Fruit fly (Drosophila melanogaster): Measurements from ENCODE around the gene CG9263.

CG9263 gene

DNA sequence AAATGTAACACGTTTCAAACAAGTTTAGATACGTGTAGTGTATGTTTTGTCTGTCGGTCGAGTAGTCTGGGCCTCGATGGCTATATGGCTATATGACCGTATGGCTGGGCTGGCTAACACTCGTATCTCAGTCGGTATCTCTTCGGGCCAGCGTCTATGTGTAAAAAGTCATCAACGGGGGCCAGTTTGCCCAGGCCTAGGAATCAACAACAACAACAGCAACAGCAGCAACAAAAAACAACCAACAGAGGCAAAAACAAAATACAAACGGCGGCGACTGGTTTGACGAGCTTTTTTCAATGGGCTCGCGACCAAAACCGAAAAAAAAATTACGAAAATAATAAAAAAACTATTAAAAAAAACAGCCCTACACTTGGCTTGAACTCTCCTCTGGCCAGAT, 3.3 kb upstream of the CG9263 start:
- no peak for TF ChIP-seq CG8478 (optimal IDR thresholded peaks at IDR 0.05)
- TF ChIP-seq CTCF (optimal IDR thresholded peaks at IDR 0.05) = no peak

DNA sequence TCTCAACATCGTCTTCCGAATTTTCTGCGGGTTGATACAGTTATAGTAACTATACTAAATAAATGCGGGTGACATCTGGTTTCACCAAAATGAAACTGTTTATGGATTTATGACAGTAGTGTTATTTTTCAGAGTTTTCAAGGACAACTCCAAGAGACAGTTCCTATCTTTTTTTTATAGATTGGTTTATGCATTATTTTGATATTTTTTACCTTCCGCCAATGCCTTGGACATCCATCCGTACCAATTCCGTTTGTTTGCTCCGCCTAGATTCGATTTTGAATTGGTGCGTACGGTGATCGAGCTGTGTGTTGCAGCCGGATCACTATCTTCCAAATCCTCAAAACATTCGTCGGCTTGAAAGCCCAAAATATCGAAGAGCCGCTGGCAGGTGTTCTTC, 408 bp downstream of the CG9263 start, which contains the start of gene CG16853:
CG16853 (plus strand) TSS at position 301 of the 400 bp plus-strand sequence.
- TF ChIP-seq CG8478 (optimal IDR thresholded peaks at IDR 0.05) = no peak

DNA sequence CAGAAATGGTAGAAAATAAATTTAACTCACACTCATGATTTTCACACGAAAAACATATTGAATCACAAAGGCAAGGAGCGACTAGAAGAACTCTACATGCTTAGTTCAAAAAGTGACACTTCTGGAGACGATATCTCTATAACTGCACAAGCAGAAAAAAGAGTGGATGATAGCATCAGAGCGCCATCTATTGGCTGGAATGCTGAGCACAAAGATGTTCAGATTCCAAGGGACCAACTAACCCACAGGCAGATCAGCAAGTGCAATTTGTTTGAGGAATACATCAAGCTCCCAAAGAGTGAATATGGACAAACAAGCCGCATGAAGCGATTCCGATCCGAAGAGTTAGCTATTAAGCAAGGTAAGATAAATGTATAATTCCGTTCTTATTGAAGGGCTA, 1.7 kb downstream of the CG9263 start, which contains the start of gene CG16852:
CG16852 (plus strand) TSS at position 48 of the 400 bp plus-strand sequence.
- TF ChIP-seq CTCF (optimal IDR thresholded peaks at IDR 0.05) (peak; percentile 76 to 78), CG8478 (optimal IDR thresholded peaks at IDR 0.05) (no peak)

DNA sequence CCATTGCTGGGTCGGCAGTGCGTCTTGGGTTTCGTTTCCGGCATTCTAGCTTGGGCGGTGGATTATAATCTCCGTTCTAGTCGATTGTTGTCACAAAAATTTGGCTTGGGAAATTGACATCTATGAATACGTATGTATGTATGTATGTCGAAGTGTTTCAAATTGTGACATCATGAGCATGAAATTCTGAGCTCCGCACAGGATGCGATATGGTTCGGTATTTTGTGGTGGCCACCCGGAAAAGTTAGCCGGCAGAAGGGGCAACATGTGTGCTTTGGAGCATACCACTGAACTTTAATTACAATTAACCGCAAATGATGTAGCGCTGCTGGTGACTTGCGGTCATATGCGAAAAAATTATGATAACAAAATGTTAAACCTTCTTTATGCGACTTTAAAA, 6.7 kb downstream of the CG9263 start, which contains the start of gene CG15638:
CG15638 (minus strand) TSS at position 101 of the 400 bp plus-strand sequence.
- TF ChIP-seq CTCF (optimal IDR thresholded peaks at IDR 0.05) (no peak), CG8478 (optimal IDR thresholded peaks at IDR 0.05) (no peak)

- no peak for TF ChIP-seq CG8478 (optimal IDR thresholded peaks at IDR 0.05)
- TF ChIP-seq CTCF (optimal IDR thresholded peaks at IDR 0.05) = no peak
Measured at dm6 chr2L:13532524-13532923, 9.9 kb downstream of the CG9263 start, which contains the start of gene CG33645. Gene CG33645, plus strand, starts transcription at chr2L:13532824.

DNA sequence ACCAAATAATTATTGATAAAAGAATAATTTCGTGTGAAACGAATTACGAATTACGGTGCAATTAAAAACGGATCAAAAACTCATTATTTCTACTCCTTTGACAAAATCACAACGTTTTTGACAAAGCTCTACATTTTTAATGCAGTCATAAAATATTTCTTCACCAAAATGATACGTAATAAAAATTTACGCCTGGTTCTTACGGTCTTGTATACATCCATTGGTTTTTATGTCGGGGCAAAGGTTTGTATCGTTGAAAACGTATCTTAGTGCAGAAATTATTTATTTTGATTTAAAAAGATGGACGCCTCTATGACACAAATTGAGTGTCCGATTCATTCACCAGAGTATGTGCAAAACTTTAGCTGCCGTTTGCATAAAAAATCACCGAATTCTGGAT, 10.6 kb downstream of the CG9263 start, which contains the start of gene CG33644:
CG33644 (plus strand) TSS at position 301 of the 400 bp plus-strand sequence.
- TF ChIP-seq CG8478 (optimal IDR thresholded peaks at IDR 0.05) (no peak), CTCF (optimal IDR thresholded peaks at IDR 0.05) (no peak)

DNA sequence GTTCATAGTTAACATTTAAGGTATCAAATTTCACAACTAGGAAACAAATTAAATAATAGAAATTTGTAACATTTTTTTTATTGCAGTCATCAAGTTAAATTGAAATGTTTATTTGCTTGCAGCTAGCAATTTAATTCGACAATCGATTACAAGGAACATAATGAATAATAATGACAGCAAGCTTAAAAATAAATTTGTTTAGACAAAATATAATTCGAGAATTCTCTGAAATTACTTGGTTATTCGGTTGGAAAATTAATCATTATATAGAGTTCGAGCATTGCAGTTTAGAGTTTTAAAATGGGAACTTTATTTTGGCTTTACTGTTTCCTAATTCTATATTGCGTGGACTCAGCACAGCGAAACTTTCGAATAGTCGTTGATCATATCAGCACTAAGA, 11.6 kb downstream of the CG9263 start, which contains the start of gene CG33643:
CG33643 (plus strand) TSS at position 301 of the 400 bp plus-strand sequence.
- no peak for TF ChIP-seq CTCF (optimal IDR thresholded peaks at IDR 0.05)
- no peak for TF ChIP-seq CG8478 (optimal IDR thresholded peaks at IDR 0.05)

- no peak for TF ChIP-seq CTCF (optimal IDR thresholded peaks at IDR 0.05)
- no peak for TF ChIP-seq CG8478 (optimal IDR thresholded peaks at IDR 0.05)
Measured at dm6 chr2L:13529675-13530074, 12.7 kb downstream of the CG9263 start, which contains the start of gene CG33642. Gene CG33642, plus strand, starts transcription at chr2L:13529975.

DNA sequence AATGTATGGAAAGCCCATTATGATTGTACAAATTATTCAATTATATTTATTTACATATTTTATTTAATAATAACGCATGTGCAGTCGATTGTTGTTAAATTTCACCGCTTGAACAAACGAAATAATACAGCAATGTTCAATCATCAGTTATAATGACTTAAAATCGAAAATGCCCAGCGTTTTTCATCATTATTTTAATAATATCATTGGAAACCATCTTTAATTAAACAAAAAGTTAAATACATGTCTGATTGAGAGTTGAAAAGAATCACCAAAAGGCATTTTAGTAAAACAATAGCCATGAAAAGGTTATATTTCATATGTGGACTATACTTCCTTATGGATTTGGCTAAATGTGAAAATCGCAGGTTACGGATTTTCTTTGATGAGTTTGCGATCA, 13.6 kb downstream of the CG9263 start, which contains the start of gene CG33641:
CG33641 (plus strand) TSS at position 301 of the 400 bp plus-strand sequence.
- TF ChIP-seq CG8478 (optimal IDR thresholded peaks at IDR 0.05) (no peak), CTCF (optimal IDR thresholded peaks at IDR 0.05) (no peak)

DNA sequence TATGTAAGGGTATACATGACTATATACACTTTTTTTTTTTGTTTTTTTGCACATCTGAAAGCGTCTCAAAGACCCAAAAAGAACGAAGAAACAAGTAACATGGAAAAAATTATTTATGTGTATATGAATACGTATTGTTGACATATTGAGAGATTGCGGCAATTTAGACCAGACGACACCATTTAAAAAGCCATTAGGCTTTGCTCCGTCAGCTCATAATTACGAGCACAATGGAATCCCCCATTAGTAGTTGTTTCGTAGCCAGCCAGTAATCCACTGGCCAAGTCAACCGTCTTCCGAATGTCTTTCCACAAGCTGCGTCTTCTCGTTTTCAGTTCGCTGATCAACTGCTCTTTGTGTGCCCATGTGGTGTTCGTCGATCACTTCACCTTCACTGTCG, 14.8 kb downstream of the CG9263 start, which contains the start of gene CG33640:
CG33640 (plus strand) TSS at position 301 of the 400 bp plus-strand sequence.
- TF ChIP-seq CTCF (optimal IDR thresholded peaks at IDR 0.05) = no peak
- no peak for TF ChIP-seq CG8478 (optimal IDR thresholded peaks at IDR 0.05)

- TF ChIP-seq CG8478 (optimal IDR thresholded peaks at IDR 0.05) (no peak), CTCF (optimal IDR thresholded peaks at IDR 0.05) (no peak)
Measured at dm6 chr2L:13521807-13522206, 20.6 kb downstream of the CG9263 start.

dm6 chr2L:13515688-13516037, 26.7 kb downstream of the CG9263 start:
- TF ChIP-seq CG8478 (optimal IDR thresholded peaks at IDR 0.05) (no peak), CTCF (optimal IDR thresholded peaks at IDR 0.05) (no peak)

DNA sequence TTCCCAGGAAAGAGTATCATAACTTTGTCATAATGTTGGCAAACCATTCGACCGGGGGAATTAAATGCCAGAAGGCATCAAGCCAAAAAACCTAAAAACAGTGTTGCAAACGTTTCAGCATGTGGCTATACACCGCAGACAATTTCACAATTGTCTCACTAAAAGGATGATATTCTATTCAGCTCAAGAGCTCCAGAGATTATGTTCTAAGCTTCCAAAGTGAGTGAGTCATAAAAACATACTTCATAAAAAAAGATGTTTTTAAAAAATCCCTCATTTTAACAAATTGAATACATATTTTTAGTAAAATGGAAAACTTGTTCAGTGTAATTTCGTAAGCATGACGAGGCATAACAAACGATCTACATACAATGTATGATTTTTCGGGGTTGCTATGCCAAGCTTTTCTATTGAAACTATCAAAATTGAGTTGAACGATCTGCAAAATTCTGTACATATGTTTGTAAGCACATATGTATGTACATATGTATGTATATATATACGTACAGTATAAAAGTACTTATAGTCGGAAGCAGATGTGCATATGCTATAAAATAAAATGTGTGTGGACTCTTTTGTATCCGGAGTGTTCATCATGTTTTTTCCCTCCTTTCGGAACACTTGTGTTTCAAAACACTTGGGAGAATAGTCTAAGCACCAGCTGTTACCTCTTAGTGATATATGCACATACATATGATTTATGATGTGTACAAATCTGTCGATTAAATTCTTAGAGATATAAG, 27.3 kb downstream of the CG9263 start:
- TF ChIP-seq CG8478 (optimal IDR thresholded peaks at IDR 0.05) (no peak), CTCF (optimal IDR thresholded peaks at IDR 0.05) (no peak)

- no peak for TF ChIP-seq CG8478 (optimal IDR thresholded peaks at IDR 0.05)
- TF ChIP-seq CTCF (optimal IDR thresholded peaks at IDR 0.05) = no peak
Measured at dm6 chr2L:13514262-13514937, 28.0 kb downstream of the CG9263 start.

Measured in S2 (cell line).